Worm (Caenorhabditis elegans) whole organism, young adult: ENCODE data around the gene C15H11.10.

Experiments
- B0035.1 ChIP-seq: sonication (generic microtip); optimal IDR thresholded peaks from 2 replicates; lab custom pipeline; 2016; ENCODE audit warnings: missing genetic modification characterization, mild to moderate bottlenecking, missing compliant biosample characterization, missing genotype, missing genetic modification reagents
- F23B12.7 ChIP-seq: sonication (generic microtip); optimal IDR thresholded peaks from 2 replicates; lab custom pipeline; 2017; ENCODE audit warnings: missing genetic modification characterization, mild to moderate bottlenecking, missing compliant biosample characterization, antibody characterized with exemption, moderate library complexity; ENCODE audit not compliant: insufficient read depth
- F33H1.4 ChIP-seq: fragments of 200-800 bp; sonication (Bioruptor generic); IDR thresholded peaks from 2 replicates; pipeline ENCODE4 v1.3.6; 2022; ENCODE audit warnings: missing genetic modification reagents, missing genetic modification characterization, missing compliant biosample characterization
- F49E8.2 ChIP-seq: sonication (generic microtip); optimal IDR thresholded peaks from 3 replicates; lab custom pipeline; 2017; ENCODE audit warnings: missing genetic modification characterization, mild to moderate bottlenecking, missing compliant biosample characterization, antibody characterized with exemption, moderate library complexity; ENCODE audit not compliant: insufficient read depth
- F55B11.4 ChIP-seq: sonication (generic microtip); optimal IDR thresholded peaks from 2 replicates; lab custom pipeline; 2016; ENCODE audit warnings: missing compliant biosample characterization, missing genetic modification characterization, borderline replicate concordance; ENCODE audit not compliant: insufficient read depth
- F57A8.1 ChIP-seq: fragments of 200-800 bp; sonication (Bioruptor generic); optimal IDR thresholded peaks from 2 replicates; lab custom pipeline; 2018; ENCODE audit warnings: mild to moderate bottlenecking, missing genetic modification characterization, moderate library complexity, missing compliant biosample characterization
- K11D2.4 ChIP-seq: fragments of 200-800 bp; sonication (Bioruptor generic); IDR thresholded peaks from 2 replicates; pipeline ENCODE4 v1.3.6; 2022; ENCODE audit warnings: missing genetic modification reagents, missing genetic modification characterization, missing compliant biosample characterization
- K12H6.12 ChIP-seq: fragments of 200-800 bp; sonication (Bioruptor generic); optimal IDR thresholded peaks from 2 replicates; lab custom pipeline; 2018; ENCODE audit warnings: mild to moderate bottlenecking, missing genetic modification characterization, missing compliant biosample characterization
- T07F8.4 ChIP-seq: sonication (generic microtip); optimal IDR thresholded peaks from 2 replicates; lab custom pipeline; 2016; ENCODE audit warnings: mild to moderate bottlenecking, missing genetic modification characterization, moderate library complexity, missing compliant biosample characterization
- Y53F4B.3 ChIP-seq: fragments of 200-800 bp; sonication (Bioruptor generic); IDR thresholded peaks from 2 replicates; pipeline ENCODE4 v1.3.6; 2022; ENCODE audit warnings: missing genetic modification reagents, missing genetic modification characterization, missing compliant biosample characterization
- Y67H2A.10 ChIP-seq: fragments of 200-800 bp; sonication (Bioruptor generic); conservative IDR thresholded peaks from 2 replicates; pipeline ENCODE4 v1.3.6; 2022; ENCODE audit warnings: missing genetic modification reagents, missing genetic modification characterization, missing compliant biosample characterization
- Y79H2A.3 ChIP-seq: fragments of 200-800 bp; sonication (Bioruptor generic); conservative IDR thresholded peaks from 2 replicates; pipeline ENCODE4 v1.3.6; 2022; ENCODE audit warnings: missing genetic modification reagents, missing genetic modification characterization, missing compliant biosample characterization
- Y95B8A.8 ChIP-seq: fragments of 200-800 bp; sonication (Bioruptor generic); IDR thresholded peaks from 2 replicates; pipeline ENCODE4 v1.3.6; 2022; ENCODE audit warnings: missing genetic modification reagents, missing genetic modification characterization, missing compliant biosample characterization
- aptf-2 ChIP-seq: fragments of 200-800 bp; sonication (Bioruptor generic); conservative IDR thresholded peaks from 2 replicates; pipeline ENCODE4 v1.3.6; 2022; ENCODE audit warnings: missing genetic modification reagents, missing genetic modification characterization, missing compliant biosample characterization
- aptf-3 ChIP-seq: fragments of 200-800 bp; sonication (Bioruptor generic); IDR thresholded peaks from 2 replicates; pipeline ENCODE4 v1.3.6; 2022; ENCODE audit warnings: missing genetic modification characterization, missing compliant biosample characterization
- athp-1 ChIP-seq: sonication (generic microtip); optimal IDR thresholded peaks from 2 replicates; lab custom pipeline; 2017; ENCODE audit warnings: mild to moderate bottlenecking, missing genetic modification characterization, missing compliant biosample characterization
- attf-3 ChIP-seq: fragments of 200-800 bp; sonication (Bioruptor generic); conservative IDR thresholded peaks from 2 replicates; pipeline ENCODE4 v1.3.6; 2022; ENCODE audit warnings: missing genetic modification reagents, missing genetic modification characterization, missing compliant biosample characterization
- attf-6 ChIP-seq: fragments of 200-800 bp; sonication (Bioruptor generic); IDR thresholded peaks from 2 replicates; pipeline ENCODE4 v1.3.6; 2022; ENCODE audit warnings: missing genetic modification reagents, missing genetic modification characterization, missing compliant biosample characterization
- bed-2 ChIP-seq: fragments of 200-800 bp; sonication (Bioruptor generic); IDR thresholded peaks from 2 replicates; pipeline ENCODE4 v1.3.6; 2022; ENCODE audit warnings: missing genetic modification reagents, missing genetic modification characterization, missing compliant biosample characterization
- ceh-100 ChIP-seq: fragments of 200-800 bp; sonication (Bioruptor generic); IDR thresholded peaks from 2 replicates; pipeline ENCODE4 v1.3.6; 2022; ENCODE audit warnings: missing genetic modification reagents, missing genetic modification characterization, missing compliant biosample characterization
- chd-7 ChIP-seq: sonication (generic microtip); optimal IDR thresholded peaks from 2 replicates; lab custom pipeline; 2016; ENCODE audit warnings: mild to moderate bottlenecking, missing genetic modification characterization, moderate library complexity, missing compliant biosample characterization
- dox-1 ChIP-seq: fragments of 200-800 bp; sonication (Bioruptor generic); IDR thresholded peaks from 2 replicates; pipeline ENCODE4 v1.3.6; 2022; ENCODE audit warnings: missing genetic modification reagents, missing genetic modification characterization, missing compliant biosample characterization
- efl-1 ChIP-seq: fragments of 150-350 bp; optimal IDR thresholded peaks from 2 replicates; lab custom pipeline; 2014; ENCODE audit warnings: missing biosample characterization, missing genetic modification reagents, missing genetic modification characterization
- egl-44 ChIP-seq: fragments of 200-800 bp; sonication (Bioruptor generic); IDR thresholded peaks from 2 replicates; pipeline ENCODE4 v1.3.6; 2022; ENCODE audit warnings: missing genetic modification reagents, missing genetic modification characterization, missing compliant biosample characterization
- ets-4 ChIP-seq: fragments of 200-800 bp; sonication (Bioruptor generic); optimal IDR thresholded peaks from 2 replicates; lab custom pipeline; 2018; ENCODE audit warnings: mild to moderate bottlenecking, missing genetic modification characterization, missing compliant biosample characterization
- gei-17 ChIP-seq: fragments of 200-800 bp; sonication (Bioruptor generic); optimal IDR thresholded peaks from 2 replicates; lab custom pipeline; 2018; ENCODE audit warnings: mild to moderate bottlenecking, missing genetic modification characterization, missing compliant biosample characterization
- him-1 ChIP-seq: sonication (generic microtip); optimal IDR thresholded peaks from 2 replicates; lab custom pipeline; 2016; ENCODE audit warnings: missing genotype, missing genetic modification reagents, missing genetic modification characterization, missing compliant biosample characterization
- hmg-1.2 ChIP-seq: fragments of 200-800 bp; sonication (Bioruptor generic); IDR thresholded peaks from 2 replicates; pipeline ENCODE4 v1.3.6; 2022; ENCODE audit warnings: missing genetic modification reagents, missing genetic modification characterization, missing compliant biosample characterization
- hmg-20 ChIP-seq: fragments of 200-800 bp; sonication (Bioruptor generic); IDR thresholded peaks from 2 replicates; pipeline ENCODE4 v1.3.6; 2022; ENCODE audit warnings: missing genetic modification reagents, missing genetic modification characterization, missing compliant biosample characterization
- hsf-1 ChIP-seq: fragments of 200-800 bp; sonication (Bioruptor generic); IDR thresholded peaks from 2 replicates; pipeline ENCODE4 v1.3.6; 2022; ENCODE audit warnings: missing genetic modification reagents, missing genetic modification characterization, missing compliant biosample characterization
- lin-26 ChIP-seq: fragments of 200-800 bp; sonication (Bioruptor generic); IDR thresholded peaks from 2 replicates; pipeline ENCODE4 v1.3.6; 2022; ENCODE audit warnings: missing genetic modification reagents, missing genetic modification characterization, missing compliant biosample characterization
- lir-1 ChIP-seq: fragments of 200-800 bp; sonication (Bioruptor generic); conservative IDR thresholded peaks from 2 replicates; pipeline ENCODE4 v1.3.6; 2022; ENCODE audit warnings: missing genetic modification reagents, missing genetic modification characterization, missing compliant biosample characterization
- madf-3 ChIP-seq: fragments of 200-800 bp; sonication (Bioruptor generic); IDR thresholded peaks from 2 replicates; pipeline ENCODE4 v1.3.6; 2022; ENCODE audit warnings: missing genetic modification reagents, missing genetic modification characterization, missing compliant biosample characterization
- mel-28 ChIP-seq: sonication (generic microtip); optimal IDR thresholded peaks from 2 replicates; lab custom pipeline; 2016; ENCODE audit warnings: borderline replicate concordance, mild to moderate bottlenecking, missing genetic modification characterization, missing compliant biosample characterization
- nhr-90 ChIP-seq: sonication (generic microtip); optimal IDR thresholded peaks from 2 replicates; lab custom pipeline; 2016; ENCODE audit warnings: missing genotype, mild to moderate bottlenecking, missing genetic modification characterization, missing compliant biosample characterization
- pbrm-1 ChIP-seq: fragments of 200-800 bp; sonication (Bioruptor generic); IDR thresholded peaks from 2 replicates; pipeline ENCODE4 v1.3.6; 2022; ENCODE audit warnings: missing genetic modification reagents, missing genetic modification characterization, missing compliant biosample characterization
- pha-4 ChIP-seq: fragments of 150-350 bp; sonication (generic microtip); optimal IDR thresholded peaks from 2 replicates; lab custom pipeline; 2014; ENCODE audit warnings: missing biosample characterization, missing genetic modification reagents, missing genetic modification characterization
- rcor-1 ChIP-seq: fragments of 200-800 bp; sonication (Bioruptor generic); IDR thresholded peaks from 2 replicates; pipeline ENCODE4 v1.3.6; 2022; ENCODE audit warnings: missing genetic modification reagents, missing genetic modification characterization, missing compliant biosample characterization
- repo-1 ChIP-seq: sonication (generic microtip); optimal IDR thresholded peaks from 2 replicates; lab custom pipeline; 2017; ENCODE audit warnings: mild to moderate bottlenecking, missing genetic modification characterization, missing compliant biosample characterization
- snpc-1.3 ChIP-seq: sonication (generic microtip); optimal IDR thresholded peaks from 2 replicates; lab custom pipeline; 2017; ENCODE audit warnings: missing genetic modification characterization, mild to moderate bottlenecking, missing compliant biosample characterization, antibody characterized with exemption, moderate library complexity, missing genotype, missing genetic modification reagents; ENCODE audit not compliant: insufficient read depth
- snpc-3.4 ChIP-seq: sonication (generic microtip); optimal IDR thresholded peaks from 2 replicates; lab custom pipeline; 2017; ENCODE audit warnings: missing genetic modification characterization, mild to moderate bottlenecking, missing compliant biosample characterization, antibody characterized with exemption, moderate library complexity, missing genotype, missing genetic modification reagents
- tbx-9 ChIP-seq: sonication (generic microtip); optimal IDR thresholded peaks from 2 replicates; lab custom pipeline; 2016; ENCODE audit warnings: borderline replicate concordance, missing genetic modification characterization, inconsistent platforms, missing compliant biosample characterization
- tlf-1 ChIP-seq: fragments of 200-800 bp; sonication (Bioruptor generic); optimal IDR thresholded peaks from 2 replicates; lab custom pipeline; 2018; ENCODE audit warnings: mild to moderate bottlenecking, missing genetic modification characterization, missing compliant biosample characterization
- unc-130 ChIP-seq: sonication (generic microtip); optimal IDR thresholded peaks from 2 replicates; lab custom pipeline; 2016; ENCODE audit warnings: missing genetic modification reagents, missing genetic modification characterization, missing compliant biosample characterization
- zfh-2 ChIP-seq: fragments of 200-800 bp; sonication (Bioruptor generic); conservative IDR thresholded peaks from 2 replicates; pipeline ENCODE4 v1.3.6; 2022; ENCODE audit warnings: missing genetic modification reagents, missing genetic modification characterization, missing compliant biosample characterization
- zim-3 ChIP-seq: sonication (generic microtip); optimal IDR thresholded peaks from 2 replicates; lab custom pipeline; 2017; ENCODE audit warnings: mild to moderate bottlenecking, missing genetic modification characterization, moderate library complexity, missing compliant biosample characterization
- ztf-18 ChIP-seq: sonication (generic microtip); optimal IDR thresholded peaks from 2 replicates; lab custom pipeline; 2016; ENCODE audit warnings: missing genotype, mild to moderate bottlenecking, missing genetic modification characterization, missing compliant biosample characterization
- ztf-3 ChIP-seq: fragments of 200-800 bp; sonication (Bioruptor generic); optimal IDR thresholded peaks from 2 replicates; lab custom pipeline; 2018; ENCODE audit warnings: mild to moderate bottlenecking, missing genetic modification characterization, missing compliant biosample characterization

The C15H11.10 gene

DNA sequence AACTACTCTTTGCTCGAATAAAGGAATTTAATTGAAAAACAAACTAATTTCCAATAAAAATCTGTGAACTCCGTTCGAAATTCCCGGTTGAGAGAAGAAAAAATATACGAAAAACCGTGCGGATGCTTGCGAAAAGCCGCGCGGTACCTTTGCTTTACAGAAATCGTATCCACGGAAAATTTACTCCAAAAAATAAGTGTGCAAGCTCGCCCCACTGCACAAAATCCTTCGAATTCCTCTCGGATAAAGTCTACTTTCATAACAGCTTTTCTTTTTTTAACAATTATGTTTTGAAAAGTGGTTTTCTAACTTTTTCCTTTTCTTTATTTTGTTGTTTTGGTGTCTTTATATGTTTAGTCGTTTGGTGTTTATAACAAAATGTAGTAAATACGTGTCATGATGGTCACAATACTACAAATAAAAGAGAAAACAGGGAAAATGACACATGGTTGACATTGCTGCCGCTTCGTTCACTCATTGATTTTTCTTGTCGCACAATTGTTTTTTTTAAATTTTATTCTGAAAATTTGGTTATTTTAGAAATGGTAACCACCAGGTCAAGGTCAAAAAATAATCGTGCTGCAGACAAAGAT lies 44.6 kb upstream of the C15H11.10 start, which contains the start of gene cept-2 (continued):
- TF ChIP-seq Y67H2A.10 (no peak), F33H1.4 (GFP tag; lab: Robert Waterston, UW) (peak; percentile 55), efl-1 (GFP tag; lab: Kevin White, UChicago) (peak; percentile 52), F55B11.4 (tag; lab: Kevin White, UChicago) (no peak), mel-28 (tag; lab: Kevin White, UChicago) (no peak), ets-4 (no peak), pha-4 (peak; percentile 45), snpc-1.3 (tag; lab: Kevin White, UChicago) (peak; percentile 66), zfh-2 (GFP tag; lab: Robert Waterston, UW) (no peak), K11D2.4 (GFP tag; lab: Robert Waterston, UW) (peak; percentile 75; the same call in 1 of the 2 replicates), lir-1 (peak; percentile 68), unc-130 (GFP tag; lab: Kevin White, UChicago) (no peak), aptf-2 (GFP tag; lab: Robert Waterston, UW) (no peak), F57A8.1 (no peak), hmg-1.2 (GFP tag; lab: Robert Waterston, UW) (peak; percentile 62), dox-1 (GFP tag; lab: Robert Waterston, UW) (peak; percentile 92), ztf-18 (peak; percentile 80), athp-1 (tag; lab: Kevin White, UChicago) (peak; percentile 41), ceh-100 (GFP tag; lab: Robert Waterston, UW) (peak; percentile 98), K12H6.12 (peak; percentile 88), B0035.1 (tag; lab: Kevin White, UChicago) (no peak), hmg-20 (GFP tag; lab: Robert Waterston, UW) (0 out of 2 replicates have a peak, but pooled peaks have one; percentile 43), snpc-3.4 (peak; percentile 80), F23B12.7 (tag; lab: Kevin White, UChicago) (no peak), egl-44 (GFP tag; lab: Robert Waterston, UW) (0 out of 2 replicates have a peak, but pooled peaks have one; percentile 23), madf-3 (GFP tag; lab: Robert Waterston, UW) (0 out of 2 replicates have a peak, but pooled peaks have one; percentile 45), gei-17 (GFP tag; lab: Kevin White, UChicago) (no peak), repo-1 (no peak), tlf-1 (GFP tag; lab: Kevin White, UChicago) (peak; percentile 66), ztf-3 (GFP tag; lab: Kevin White, UChicago) (no peak), pbrm-1 (peak; percentile 78), him-1 (tag; lab: Kevin White, UChicago) (peak; percentile 36), rcor-1 (GFP tag; lab: Robert Waterston, UW) (peak; percentile 69), bed-2 (GFP tag; lab: Robert Waterston, UW) (0 out of 2 replicates have a peak, but pooled peaks have one; percentile 25), zim-3 (tag; lab: Kevin White, UChicago) (no peak), attf-3 (GFP tag; lab: Robert Waterston, UW) (peak; percentile 69)

DNA sequence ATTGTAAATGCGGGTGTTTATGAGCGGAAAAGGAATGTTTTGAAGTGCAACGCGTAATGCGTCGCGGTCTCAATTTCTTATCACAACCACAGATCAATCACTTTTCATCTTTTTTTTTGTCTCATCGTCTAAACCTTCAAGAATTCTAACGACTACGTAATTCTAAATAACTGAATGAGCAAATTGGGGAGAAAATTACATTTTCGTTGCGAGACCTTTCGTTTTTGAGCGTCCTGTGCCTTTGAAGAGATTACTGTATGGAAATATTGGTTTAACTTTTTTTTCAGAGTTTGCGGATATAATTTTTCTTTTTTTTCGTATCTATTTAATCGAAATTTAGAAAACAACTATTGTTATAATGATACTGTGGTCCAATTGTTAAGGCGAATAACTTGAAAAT lies 41.4 kb upstream of the C15H11.10 start:
- TF ChIP-seq F33H1.4 (GFP tag; lab: Robert Waterston, UW) (peak; percentile 67), nhr-90 (tag; lab: Kevin White, UChicago) (no peak), madf-3 (GFP tag; lab: Robert Waterston, UW) (no peak), chd-7 (tag; lab: Kevin White, UChicago) (no peak), Y53F4B.3 (GFP tag; lab: Robert Waterston, UW) (no peak), aptf-3 (GFP tag; lab: Robert Waterston, UW) (no peak), tbx-9 (no peak), lin-26 (peak; percentile 17; the same call in 1 of the 2 replicates), F49E8.2 (no peak), Y95B8A.8 (GFP tag; lab: Robert Waterston, UW) (no peak), Y79H2A.3 (GFP tag; lab: Robert Waterston, UW) (no peak), attf-6 (GFP tag; lab: Robert Waterston, UW) (0 out of 2 replicates have a peak, but pooled peaks have one; percentile 35), hsf-1 (no peak), hmg-20 (GFP tag; lab: Robert Waterston, UW) (no peak), T07F8.4 (tag; lab: Kevin White, UChicago) (no peak)
